Worm (Caenorhabditis elegans): ENCODE measurements around the gene rbbp-5.

ce11 chrII:6125259-6125658, 27.6 kb downstream of the rbbp-5 start, which contains the start of gene rars-2:
- TF ChIP-seq unc-62 (GFP tag; optimal IDR thresholded peaks at IDR 0.05 in 1 of 2) = no peak
- no peak for TF ChIP-seq unc-62 (tag; optimal IDR thresholded peaks at IDR 0.05)
- TF ChIP-seq egl-27 (tag; optimal IDR thresholded peaks at IDR 0.05) = no peak
- TF ChIP-seq daf-16 (GFP tag; optimal IDR thresholded peaks at IDR 0.05) = no peak
- no peak for TF ChIP-seq daf-16 (tag; optimal IDR thresholded peaks at IDR 0.05)
- no peak for TF ChIP-seq F49E8.2 (tag; optimal IDR thresholded peaks at IDR 0.05; ENCODE audit: borderline replicate concordance)
- no peak for TF ChIP-seq vab-7 (GFP tag; IDR thresholded peaks at IDR 0.05)
- TF ChIP-seq aly-2 (tag; optimal IDR thresholded peaks at IDR 0.05) = no peak
- TF ChIP-seq daf-19 (GFP tag; conservative IDR thresholded peaks at IDR 0.05) = no peak
- no peak for TF ChIP-seq R02D3.7 (tag; optimal IDR thresholded peaks at IDR 0.05)
- no peak for TF ChIP-seq nhr-76 (tag; optimal IDR thresholded peaks at IDR 0.05)
- TF ChIP-seq nhr-25 (tag; optimal IDR thresholded peaks at IDR 0.05; ENCODE audit: borderline replicate concordance, insufficient read depth) = no peak
- no peak for TF ChIP-seq dpl-1 (GFP tag; optimal IDR thresholded peaks at IDR 0.05)
- TF ChIP-seq zfp-2 (tag; optimal IDR thresholded peaks at IDR 0.05) = no peak
